Worm (Caenorhabditis elegans): ENCODE data around the gene ztf-27.

The ztf-27 gene

ce11 chrII:10384680-10385383, at the start of gene ztf-27:
TSS of gene ztf-27 (plus strand) at chrII:10385333.
- no peak for TF ChIP-seq unc-62 (GFP tag; optimal IDR thresholded peaks at IDR 0.05)

ce11 chrII:10345012-10345411, 40.1 kb upstream of the ztf-27 start, which contains the start of gene pro-2:
TSS of gene pro-2 (minus strand) at chrII:10345112.
- TF ChIP-seq unc-62 (GFP tag; optimal IDR thresholded peaks at IDR 0.05) = no peak

DNA sequence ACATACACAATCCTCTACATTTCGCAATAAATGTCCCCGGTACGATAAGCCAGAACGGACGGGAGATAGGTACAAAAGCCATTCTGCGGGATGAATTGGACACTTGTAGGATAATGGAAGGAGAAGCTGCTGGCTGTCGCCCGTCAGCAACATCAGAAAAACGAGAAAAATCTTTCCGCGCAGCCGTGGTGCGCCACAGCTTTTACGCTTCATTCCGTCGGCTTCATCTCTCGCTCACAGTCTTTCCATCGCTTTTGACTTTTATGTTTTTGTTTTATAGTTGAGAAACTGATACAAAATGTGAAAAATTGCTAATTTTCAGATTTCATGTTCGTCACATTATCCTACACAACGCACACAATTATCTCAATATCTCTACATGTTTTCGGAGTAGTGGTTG, 39.1 kb upstream of the ztf-27 start, which contains the start of gene C07E3.10:
TSS of gene C07E3.10 (plus strand) at position 301 of the 400 bp plus-strand sequence.
- TF ChIP-seq unc-62 (GFP tag; optimal IDR thresholded peaks at IDR 0.05) = no peak

DNA sequence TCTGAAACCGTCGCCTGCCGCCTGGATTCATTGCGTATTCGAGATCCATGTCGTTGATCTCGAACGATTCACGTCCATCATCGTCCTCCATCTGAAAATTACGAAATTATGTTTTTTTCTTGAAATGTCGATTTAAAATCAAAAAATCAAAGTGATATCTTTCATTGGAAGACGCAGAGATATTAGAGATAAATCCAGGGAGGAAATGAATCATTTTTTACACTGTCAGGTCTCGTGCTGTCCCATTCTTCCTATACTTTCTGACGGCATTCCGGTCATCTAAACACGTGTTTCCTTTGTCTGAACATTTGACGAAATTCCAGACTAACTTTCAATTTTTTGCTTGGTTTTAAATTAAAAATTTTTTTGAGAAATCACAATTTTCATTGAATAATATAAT, 35.2 kb upstream of the ztf-27 start, which contains the start of gene stip-1:
TSS of gene stip-1 (minus strand) at position 98 of the 400 bp plus-strand sequence.
- TF ChIP-seq unc-62 (GFP tag; optimal IDR thresholded peaks at IDR 0.05) = no peak

ce11 chrII:10350487-10350886, 34.6 kb upstream of the ztf-27 start, which contains the start of gene C07E3.9:
TSS of gene C07E3.9 (plus strand) at chrII:10350756.
- TF ChIP-seq unc-62 (GFP tag; optimal IDR thresholded peaks at IDR 0.05) = no peak

- no peak for TF ChIP-seq unc-62 (GFP tag; optimal IDR thresholded peaks at IDR 0.05)
These were observed 33.2 kb upstream of the ztf-27 start, which contains the start of gene C07E3.8 for ce11 chrII:10351963-10352362. TSS of gene C07E3.8 (plus strand) at chrII:10352263.

DNA sequence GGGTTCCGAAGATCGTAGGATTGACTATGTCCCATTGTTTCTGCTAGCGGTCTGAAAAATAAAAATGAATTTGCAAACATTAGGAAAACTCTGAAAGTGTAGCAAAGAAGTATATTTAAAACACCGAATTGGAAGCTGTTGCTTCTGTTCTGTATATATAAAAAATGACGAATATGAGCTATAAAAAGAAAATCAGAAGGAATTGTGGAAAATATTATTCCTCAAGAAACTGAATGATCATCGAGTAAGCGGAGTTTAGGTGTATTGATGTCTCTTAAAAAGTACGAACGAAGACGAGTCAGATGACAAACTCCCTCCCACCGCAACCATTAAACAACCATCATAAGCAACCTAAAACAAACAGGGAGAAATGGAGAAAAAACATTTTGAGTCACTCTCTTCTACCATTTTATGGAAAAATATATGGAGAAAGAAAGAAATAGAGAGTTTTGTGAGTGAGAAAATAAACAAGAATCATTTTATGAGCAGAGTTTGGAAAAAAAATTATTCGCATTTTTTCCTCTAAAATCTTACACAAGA, 27.6 kb upstream of the ztf-27 start, which contains the start of gene C07E3.3:
TSS of gene C07E3.3 (minus strand) at position 51 of the 540 bp plus-strand sequence.
- no peak for TF ChIP-seq unc-62 (GFP tag; optimal IDR thresholded peaks at IDR 0.05)

DNA sequence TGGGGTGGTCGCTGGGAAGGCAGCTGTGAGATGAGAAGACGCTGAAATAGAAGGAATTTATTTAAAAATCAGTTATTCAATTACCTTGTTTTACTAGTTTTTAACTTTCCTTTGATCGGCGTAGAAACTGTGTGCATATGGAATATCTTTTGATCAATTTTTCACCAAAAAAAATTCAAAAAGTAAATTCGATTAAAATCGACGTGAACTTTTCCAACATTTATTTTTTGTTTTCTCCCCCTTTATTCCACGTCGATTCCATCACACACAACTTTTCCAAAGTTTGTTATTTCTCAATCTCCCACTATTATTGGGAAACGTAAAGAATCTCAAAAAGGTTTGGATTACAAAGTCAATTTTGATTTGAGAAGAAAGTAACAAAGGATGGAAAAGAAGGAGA, 24.6 kb upstream of the ztf-27 start, which contains the start of gene C07E3.4:
TSS of gene C07E3.4 (plus strand) at position 301 of the 400 bp plus-strand sequence.
- TF ChIP-seq unc-62 (GFP tag; optimal IDR thresholded peaks at IDR 0.05) = no peak

ce11 chrII:10367202-10367601, 17.9 kb upstream of the ztf-27 start, which contains the start of gene ceh-57:
TSS of gene ceh-57 (minus strand) at chrII:10367296.
- no peak for TF ChIP-seq unc-62 (GFP tag; optimal IDR thresholded peaks at IDR 0.05)

ce11 chrII:10369547-10370028, 15.5 kb upstream of the ztf-27 start, which contains the start of gene ceh-58:
TSS of gene ceh-58 (minus strand) at chrII:10369597.
- no peak for TF ChIP-seq unc-62 (GFP tag; optimal IDR thresholded peaks at IDR 0.05)

DNA sequence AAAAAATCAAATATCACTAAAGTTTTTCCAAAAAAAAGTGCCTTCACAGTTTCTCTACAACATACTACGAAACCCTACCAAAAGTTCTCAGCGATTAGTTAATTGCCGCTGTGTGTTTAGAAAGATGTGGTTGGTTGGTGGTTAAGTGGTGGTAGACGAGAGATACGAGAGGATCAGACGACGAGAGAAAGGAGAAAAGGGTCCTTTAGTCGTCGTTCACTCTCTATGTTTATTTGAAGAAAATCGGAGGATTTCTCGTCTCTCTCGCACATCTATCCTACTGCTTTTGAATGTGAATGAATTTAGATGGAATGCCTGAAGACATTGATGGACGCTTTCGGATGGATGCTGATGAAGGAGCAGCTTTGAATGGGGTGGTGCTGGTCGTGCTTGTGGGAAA, 14.3 kb upstream of the ztf-27 start:
- no peak for TF ChIP-seq unc-62 (GFP tag; optimal IDR thresholded peaks at IDR 0.05)

ce11 chrII:10373016-10373415, 12.1 kb upstream of the ztf-27 start:
- no peak for TF ChIP-seq unc-62 (GFP tag; optimal IDR thresholded peaks at IDR 0.05)

DNA sequence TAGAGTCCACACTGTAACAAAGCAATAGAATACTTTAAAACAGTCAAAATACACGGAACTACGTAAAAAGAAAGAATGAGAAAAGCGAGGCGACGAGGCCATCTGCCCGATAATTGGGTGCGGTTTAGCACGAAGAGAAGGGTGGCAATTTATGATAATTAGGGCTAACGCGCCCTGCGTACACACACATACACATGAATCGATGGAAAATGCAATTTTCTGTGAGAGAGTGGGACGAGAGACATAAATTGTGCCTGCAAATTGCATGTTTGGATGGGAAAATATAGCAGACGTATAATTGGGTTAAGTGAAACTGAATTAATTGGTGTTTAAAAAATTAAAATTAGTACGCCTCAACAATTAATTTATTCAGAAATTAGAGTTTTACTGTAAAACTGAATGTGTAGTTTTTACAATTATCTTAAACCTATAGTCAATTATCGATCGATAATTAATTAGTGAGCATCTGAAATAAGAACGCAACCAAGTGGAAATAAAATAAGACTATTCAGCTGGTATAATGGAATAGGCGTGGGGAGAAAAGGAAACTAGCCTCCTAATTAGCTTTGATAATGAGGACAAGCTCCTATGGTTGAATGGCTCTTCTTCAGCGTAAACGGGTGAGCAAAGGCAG, 11.5 kb upstream of the ztf-27 start:
- TF ChIP-seq unc-62 (GFP tag; optimal IDR thresholded peaks at IDR 0.05) = no peak

- no peak for TF ChIP-seq unc-62 (GFP tag; optimal IDR thresholded peaks at IDR 0.05)
These were observed 10.4 kb upstream of the ztf-27 start for ce11 chrII:10374776-10375175.

DNA sequence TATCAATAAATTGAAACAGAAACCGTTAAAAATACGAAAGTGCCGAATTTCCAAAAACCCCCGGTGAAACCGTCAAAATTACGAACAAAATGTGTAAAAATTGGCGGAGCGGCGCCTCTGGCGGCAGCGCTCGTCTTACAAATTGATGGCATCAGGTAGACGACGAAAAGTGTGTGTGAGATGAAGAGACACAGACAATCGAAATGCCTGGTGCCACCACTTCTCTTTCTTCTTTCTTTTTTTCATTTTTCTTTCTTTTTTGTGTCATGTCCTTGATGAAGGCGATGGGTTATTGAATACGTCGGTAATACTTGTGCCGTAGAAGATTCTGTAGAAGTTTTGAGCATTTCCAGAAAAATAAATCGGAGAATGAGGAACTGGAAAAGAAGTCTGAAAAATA, 7.2 kb upstream of the ztf-27 start:
- TF ChIP-seq unc-62 (GFP tag; optimal IDR thresholded peaks at IDR 0.05) = no peak

- no peak for TF ChIP-seq unc-62 (GFP tag; optimal IDR thresholded peaks at IDR 0.05)
These were observed 5.6 kb upstream of the ztf-27 start for ce11 chrII:10379546-10379945.

Measured in whole organism, dauer.